Fruit fly (Drosophila melanogaster) whole organism, pupa: ENCODE measurements around the gene nkt.

Experiments
- CG10348 ChIP-seq: fragments of 200-800 bp; sonication (Bioruptor generic); IDR thresholded peaks from 2 replicates; pipeline ENCODE4 v1.3.6; 2022; ENCODE audit warnings: missing biosample characterization, missing genetic modification characterization
- CG12605 ChIP-seq: fragments of 200-800 bp; sonication (Bioruptor generic); IDR thresholded peaks from 2 replicates; pipeline ENCODE4 v1.3.6; 2022; ENCODE audit warnings: missing biosample characterization, missing genetic modification characterization
- CG13204 ChIP-seq: fragments of 200-800 bp; sonication (Bioruptor generic); optimal IDR thresholded peaks from 2 replicates; lab custom pipeline; 2018; ENCODE audit warnings: missing biosample characterization, mild to moderate bottlenecking, missing genetic modification characterization, moderate library complexity
- CG14655 ChIP-seq: fragments of 200-800 bp; sonication (Bioruptor generic); optimal IDR thresholded peaks from 3 replicates; lab custom pipeline; 2017; ENCODE audit warnings: mild to moderate bottlenecking, missing biosample characterization, missing genetic modification reagents, missing genetic modification characterization
- CG15710 ChIP-seq: fragments of 200-800 bp; sonication (Bioruptor generic); optimal IDR thresholded peaks from 2 replicates; lab custom pipeline; 2018; ENCODE audit warnings: missing biosample characterization, mild to moderate bottlenecking, missing genetic modification characterization, moderate library complexity
- CG17806 ChIP-seq: fragments of 200-800 bp; sonication (Bioruptor generic); optimal IDR thresholded peaks from 2 replicates; lab custom pipeline; 2018; ENCODE audit warnings: missing biosample characterization, mild to moderate bottlenecking, missing genetic modification characterization, moderate library complexity
- CG32121 ChIP-seq: fragments of 200-800 bp; sonication (Bioruptor generic); IDR thresholded peaks from 2 replicates; pipeline ENCODE4 v1.3.6; 2022; ENCODE audit warnings: missing biosample characterization, missing genetic modification characterization
- CG34367 ChIP-seq: fragments of 200-800 bp; sonication (Bioruptor generic); optimal IDR thresholded peaks from 2 replicates; lab custom pipeline; 2018; ENCODE audit warnings: missing biosample characterization, mild to moderate bottlenecking, missing genetic modification characterization
- CG4496 ChIP-seq: fragments of 200-800 bp; sonication (Bioruptor generic); IDR thresholded peaks from 3 replicates; pipeline ENCODE4 v1.3.6; 2022; ENCODE audit warnings: missing biosample characterization, missing genetic modification characterization
- CG8159 ChIP-seq: fragments of 200-800 bp; sonication (Bioruptor generic); optimal IDR thresholded peaks from 3 replicates; lab custom pipeline; 2018; ENCODE audit warnings: missing biosample characterization, mild to moderate bottlenecking, missing genetic modification characterization, moderate library complexity
- CG8301 ChIP-seq: fragments of 200-800 bp; sonication (Bioruptor generic); optimal IDR thresholded peaks from 2 replicates; lab custom pipeline; 2018; ENCODE audit warnings: missing biosample characterization, mild to moderate bottlenecking, missing genetic modification characterization
- CG9948 ChIP-seq: fragments of 200-800 bp; sonication (Bioruptor generic); optimal IDR thresholded peaks from 2 replicates; lab custom pipeline; 2018; ENCODE audit warnings: missing biosample characterization, mild to moderate bottlenecking, missing genetic modification characterization, moderate library complexity
- D1 ChIP-seq: fragments of 200-800 bp; sonication (Bioruptor generic); optimal IDR thresholded peaks from 2 replicates; lab custom pipeline; 2018; ENCODE audit warnings: missing biosample characterization, mild to moderate bottlenecking, missing genetic modification characterization, moderate library complexity
- EcR ChIP-seq: fragments of 200-800 bp; sonication (Bioruptor generic); optimal IDR thresholded peaks from 3 replicates; lab custom pipeline; 2019; ENCODE audit warnings: missing biosample characterization, missing genetic modification characterization, mild to moderate bottlenecking, moderate library complexity, missing genetic modification reagents
- Ets98B ChIP-seq: fragments of 200-800 bp; sonication (Bioruptor generic); IDR thresholded peaks from 2 replicates; pipeline ENCODE4 v1.3.6; 2022; ENCODE audit warnings: missing biosample characterization, missing genetic modification characterization
- Pif1A ChIP-seq: fragments of 200-800 bp; sonication (Bioruptor generic); optimal IDR thresholded peaks from 3 replicates; lab custom pipeline; 2016; ENCODE audit warnings: missing biosample characterization, missing genetic modification characterization
- Pif1B ChIP-seq: fragments of 200-800 bp; sonication (Bioruptor generic); optimal IDR thresholded peaks from 3 replicates; lab custom pipeline; 2016; ENCODE audit warnings: missing biosample characterization, missing genetic modification characterization
- Snoo ChIP-seq: fragments of 200-800 bp; sonication (Bioruptor generic); optimal IDR thresholded peaks from 3 replicates; lab custom pipeline; 2017; ENCODE audit warnings: missing biosample characterization, mild to moderate bottlenecking, missing genetic modification characterization, inconsistent platforms
- fd96Ca ChIP-seq: fragments of 200-800 bp; sonication (Bioruptor generic); IDR thresholded peaks from 3 replicates; pipeline ENCODE4 v1.3.6; 2022; ENCODE audit warnings: missing biosample characterization, missing genetic modification characterization
- gl ChIP-seq: fragments of 200-800 bp; sonication (Bioruptor generic); optimal IDR thresholded peaks from 2 replicates; lab custom pipeline; 2018; ENCODE audit warnings: missing biosample characterization, mild to moderate bottlenecking, missing genetic modification characterization
- rn ChIP-seq: fragments of 200-800 bp; sonication (Bioruptor generic); IDR thresholded peaks from 2 replicates; pipeline ENCODE4 v1.3.6; 2022; ENCODE audit warnings: missing biosample characterization, missing genetic modification characterization

The nkt gene

DNA sequence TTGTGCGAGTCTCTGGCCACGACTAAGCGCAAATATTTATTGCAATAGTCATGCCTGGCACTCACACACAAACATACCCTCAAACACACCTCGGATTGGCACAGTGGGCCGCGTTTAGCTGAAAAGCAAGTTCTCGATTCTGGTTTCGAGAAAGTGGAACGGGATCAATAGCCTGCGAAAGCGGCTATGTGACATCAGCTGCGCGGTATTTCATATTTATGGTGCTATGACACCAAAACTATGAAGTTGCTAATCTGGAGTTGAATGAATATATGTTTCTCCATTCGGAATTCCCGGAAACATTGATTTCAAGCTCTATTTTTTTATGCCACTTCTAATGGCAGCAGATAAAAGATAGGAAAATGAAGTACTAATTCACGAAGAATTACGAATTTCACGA lies 16.7 kb downstream of the nkt start:
- TF ChIP-seq CG10348 (GFP tag; lab: Robert Waterston, UW), result no peak
- TF ChIP-seq rn (GFP tag; lab: Robert Waterston, UW), result no peak
- no peak for TF ChIP-seq CG8159 (tag; lab: Kevin White, UChicago)
- no peak for TF ChIP-seq CG34367 (tag; lab: Kevin White, UChicago)
- no peak for TF ChIP-seq Snoo
- no peak for TF ChIP-seq CG9948 (tag; lab: Kevin White, UChicago)
- peak; percentile 14 for TF ChIP-seq EcR (GFP tag; lab: Kevin White, UChicago)
- peak; percentile 62; the same call in 1 of the 3 replicates for TF ChIP-seq fd96Ca (GFP tag; lab: Robert Waterston, UW)
- TF ChIP-seq CG4496, result peak; percentile 69; the same call in 2 of the 3 replicates
- TF ChIP-seq D1 (tag; lab: Kevin White, UChicago), result no peak
- no peak for TF ChIP-seq Pif1B (GFP tag; lab: Kevin White, UChicago)
- TF ChIP-seq gl (tag; lab: Kevin White, UChicago), result no peak
- TF ChIP-seq CG14655 (GFP tag; lab: Kevin White, UChicago), result no peak
- TF ChIP-seq CG12605 (GFP tag; lab: Robert Waterston, UW), result no peak
- no peak for TF ChIP-seq CG13204
- TF ChIP-seq CG32121 (GFP tag; lab: Robert Waterston, UW), result no peak
- no peak for TF ChIP-seq CG15710 (tag; lab: Kevin White, UChicago)
- TF ChIP-seq CG8301 (tag; lab: Kevin White, UChicago), result no peak
- no peak for TF ChIP-seq CG17806 (tag; lab: Kevin White, UChicago)
- TF ChIP-seq Ets98B (GFP tag; lab: Robert Waterston, UW), result peak; percentile 18; the same call in 1 of the 2 replicates
- TF ChIP-seq Pif1A (GFP tag; lab: Kevin White, UChicago), result no peak

DNA sequence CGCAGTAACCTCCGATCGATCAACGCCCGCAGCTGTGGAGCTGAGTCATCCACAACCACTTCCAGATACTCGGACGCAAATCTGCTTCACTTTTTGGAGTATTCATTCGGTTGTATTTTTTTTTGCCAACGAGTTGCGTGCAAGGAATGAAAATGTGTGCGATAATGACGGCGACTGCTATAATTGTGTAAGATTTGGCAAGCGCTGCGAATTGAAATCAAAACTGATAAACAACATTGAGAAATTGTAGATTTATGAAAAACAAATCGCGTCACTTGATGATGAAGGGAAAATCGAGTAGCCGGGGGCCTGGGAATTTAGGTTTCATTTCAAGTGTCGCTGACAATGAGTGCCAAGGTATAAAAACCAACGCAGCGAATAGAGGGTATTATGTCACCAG lies 17.7 kb downstream of the nkt start:
- TF ChIP-seq CG14655 (GFP tag; lab: Kevin White, UChicago) (no peak), fd96Ca (GFP tag; lab: Robert Waterston, UW) (no peak), EcR (GFP tag; lab: Kevin White, UChicago) (no peak), Snoo (no peak), CG8301 (tag; lab: Kevin White, UChicago) (no peak), Pif1A (GFP tag; lab: Kevin White, UChicago) (no peak), rn (GFP tag; lab: Robert Waterston, UW) (no peak), Pif1B (GFP tag; lab: Kevin White, UChicago) (no peak), CG15710 (tag; lab: Kevin White, UChicago) (no peak), CG34367 (tag; lab: Kevin White, UChicago) (no peak), CG4496 (no peak), CG8159 (tag; lab: Kevin White, UChicago) (no peak), CG13204 (no peak)

DNA sequence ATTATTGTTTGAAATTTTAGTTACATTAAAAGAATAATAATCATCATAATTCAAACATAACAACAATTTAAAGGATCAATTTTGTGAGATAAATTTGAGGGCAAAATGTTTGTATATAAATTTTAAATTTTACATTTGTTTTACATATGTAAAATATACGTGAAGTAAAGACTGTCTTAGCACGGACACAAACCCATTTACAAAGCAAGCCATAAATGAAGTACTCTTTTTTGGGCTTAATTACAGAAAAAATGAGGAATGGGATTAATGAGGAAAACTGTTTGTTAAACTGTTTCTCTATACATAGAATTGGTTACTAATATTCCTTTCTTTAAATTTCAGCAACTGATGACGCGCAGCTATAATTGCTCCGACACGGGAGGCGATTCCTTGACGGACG lies 23.5 kb downstream of the nkt start:
- TF ChIP-seq CG13204 (no peak), Snoo (no peak), fd96Ca (GFP tag; lab: Robert Waterston, UW) (no peak), Ets98B (GFP tag; lab: Robert Waterston, UW) (no peak), CG8301 (tag; lab: Kevin White, UChicago) (no peak)

DNA sequence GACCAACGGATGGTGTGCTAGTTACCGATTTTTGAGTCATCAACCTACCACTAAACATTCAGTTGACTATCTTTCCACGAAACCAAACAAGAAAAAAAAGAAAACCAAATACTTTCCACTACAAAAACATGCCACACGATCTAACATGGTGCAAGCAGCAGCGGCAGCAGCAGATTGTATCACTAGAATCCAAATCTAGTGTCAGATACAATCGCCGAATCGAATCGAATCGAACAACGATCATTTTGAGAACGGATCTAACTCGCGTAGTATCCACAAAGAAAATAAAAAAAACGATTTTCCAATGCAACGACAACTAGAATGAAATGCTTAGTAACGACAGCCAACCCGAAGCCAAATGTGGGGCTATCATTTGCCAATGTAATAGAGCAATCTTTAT lies 26.6 kb downstream of the nkt start:
- TF ChIP-seq CG4496 (no peak), CG10348 (GFP tag; lab: Robert Waterston, UW) (no peak), gl (tag; lab: Kevin White, UChicago) (no peak), CG13204 (no peak), CG15710 (tag; lab: Kevin White, UChicago) (no peak), CG14655 (GFP tag; lab: Kevin White, UChicago) (no peak), Ets98B (GFP tag; lab: Robert Waterston, UW) (no peak)

DNA sequence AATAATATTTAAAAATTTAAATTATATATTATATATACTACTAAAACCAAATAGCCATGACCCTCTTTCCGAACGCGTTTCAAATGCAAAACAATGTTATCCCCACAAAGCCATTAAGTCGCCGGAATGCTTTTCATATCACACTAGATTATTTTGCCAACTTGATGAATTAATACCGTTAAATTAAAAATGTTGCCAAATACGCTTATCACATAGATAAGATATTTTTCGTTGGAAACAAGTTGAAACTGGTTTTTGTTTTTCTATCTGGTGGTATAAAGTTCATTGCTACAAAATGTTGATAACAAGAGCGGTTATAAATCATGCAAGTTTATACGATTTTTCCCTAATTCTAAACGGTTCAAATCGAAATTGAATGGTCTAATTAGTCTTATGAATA lies 32.4 kb downstream of the nkt start:
- no peak for TF ChIP-seq CG4496
- no peak for TF ChIP-seq CG9948 (tag; lab: Kevin White, UChicago)
- no peak for TF ChIP-seq CG32121 (GFP tag; lab: Robert Waterston, UW)
- TF ChIP-seq CG8301 (tag; lab: Kevin White, UChicago), result no peak
- no peak for TF ChIP-seq EcR (GFP tag; lab: Kevin White, UChicago)
- no peak for TF ChIP-seq CG10348 (GFP tag; lab: Robert Waterston, UW)
- TF ChIP-seq Snoo, result no peak
- TF ChIP-seq CG17806 (tag; lab: Kevin White, UChicago), result no peak
- TF ChIP-seq CG8159 (tag; lab: Kevin White, UChicago), result no peak
- TF ChIP-seq fd96Ca (GFP tag; lab: Robert Waterston, UW), result no peak
- TF ChIP-seq CG12605 (GFP tag; lab: Robert Waterston, UW), result no peak
- no peak for TF ChIP-seq CG15710 (tag; lab: Kevin White, UChicago)
- TF ChIP-seq gl (tag; lab: Kevin White, UChicago), result no peak
- TF ChIP-seq Pif1B (GFP tag; lab: Kevin White, UChicago), result no peak
- no peak for TF ChIP-seq CG13204
- TF ChIP-seq, all 21 proteins: peak for 0

DNA sequence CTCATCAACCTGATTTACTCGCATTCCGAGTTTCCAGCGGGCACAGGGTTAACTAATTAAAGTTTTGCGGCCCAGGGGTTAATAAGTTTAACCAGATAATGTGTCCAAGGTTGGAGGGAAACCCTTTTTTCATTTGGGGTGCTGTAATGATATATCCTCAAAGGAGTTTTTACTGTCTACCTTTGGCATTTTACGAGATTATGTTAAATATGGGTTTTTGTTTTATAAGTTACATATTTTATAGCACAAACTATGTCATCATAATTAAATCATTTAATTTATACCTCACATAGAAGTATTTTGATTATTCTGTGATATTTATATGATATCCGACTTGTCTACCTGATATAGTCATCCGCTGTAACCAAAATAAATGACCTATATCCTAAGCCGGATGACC lies 35.0 kb downstream of the nkt start, which contains the start of gene Ir68a:
TSS of gene Ir68a (minus strand) at position 101 of the 400 bp plus-strand sequence.
- TF ChIP-seq CG8159 (tag; lab: Kevin White, UChicago), result no peak
- no peak for TF ChIP-seq CG9948 (tag; lab: Kevin White, UChicago)
- TF ChIP-seq CG13204, result no peak
- no peak for TF ChIP-seq CG17806 (tag; lab: Kevin White, UChicago)
- no peak for TF ChIP-seq CG15710 (tag; lab: Kevin White, UChicago)
- no peak for TF ChIP-seq CG32121 (GFP tag; lab: Robert Waterston, UW)
- no peak for TF ChIP-seq D1 (tag; lab: Kevin White, UChicago)
- no peak for TF ChIP-seq CG34367 (tag; lab: Kevin White, UChicago)
- TF ChIP-seq CG12605 (GFP tag; lab: Robert Waterston, UW), result no peak
